Worm (Caenorhabditis elegans) whole organism, late embryonic: ENCODE results near the gene C34C6.10.

Experiments used
- F13H6.1 ChIP-seq: sonication (generic microtip); optimal IDR thresholded peaks from 2 replicates; lab custom pipeline; 2016; ENCODE audit warnings: missing genetic modification characterization, missing compliant biosample characterization
- ceh-9 ChIP-seq: sonication (generic microtip); optimal IDR thresholded peaks from 2 replicates; lab custom pipeline; 2016; ENCODE audit warnings: mild to moderate bottlenecking, missing genetic modification characterization, inconsistent platforms, missing compliant biosample characterization
- fkh-6 ChIP-seq: sonication (generic microtip); optimal IDR thresholded peaks from 2 replicates; lab custom pipeline; 2016; ENCODE audit warnings: missing genetic modification characterization, missing compliant biosample characterization
- nhr-11 ChIP-seq: fragments of 150-350 bp; optimal IDR thresholded peaks from 2 replicates; lab custom pipeline; 2014; ENCODE audit warnings: missing biosample characterization, missing genetic modification characterization
- pros-1 ChIP-seq: fragments of 150-350 bp; optimal IDR thresholded peaks from 2 replicates; lab custom pipeline; 2014; ENCODE audit warnings: missing biosample characterization, missing genetic modification reagents, missing genetic modification characterization

DNA sequence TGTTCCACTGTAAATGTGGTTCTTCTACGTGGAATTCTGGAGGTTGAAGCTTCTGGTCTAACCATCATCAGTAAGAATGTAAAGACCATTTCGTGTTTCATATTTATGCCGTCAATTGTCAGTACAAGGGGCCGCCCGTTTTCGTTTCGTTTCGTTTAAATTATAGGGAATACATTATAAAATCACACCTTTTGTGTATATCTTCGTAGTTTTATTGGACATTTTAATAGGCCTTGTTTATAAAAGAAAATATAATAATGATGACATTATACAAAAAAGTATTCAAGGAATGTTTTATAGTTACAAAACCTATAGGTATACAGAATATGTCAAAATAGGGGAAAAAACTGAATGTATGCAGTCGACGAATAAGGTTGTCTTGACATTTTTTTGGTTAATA, 8.0 kb upstream of the C34C6.10 start, which contains the start of gene ceh-7:
- no peak for TF ChIP-seq pros-1 (tag; lab: Kevin White, UChicago)
- no peak for TF ChIP-seq ceh-9 (tag; lab: Kevin White, UChicago)
- no peak for TF ChIP-seq F13H6.1 (tag; lab: Kevin White, UChicago)
- no peak for TF ChIP-seq nhr-11 (tag; lab: Kevin White, UChicago)
- no peak for TF ChIP-seq fkh-6 (tag; lab: Kevin White, UChicago)
